Fruit fly (Drosophila melanogaster): ENCODE data around the gene Atac1.

Atac1 gene

DNA sequence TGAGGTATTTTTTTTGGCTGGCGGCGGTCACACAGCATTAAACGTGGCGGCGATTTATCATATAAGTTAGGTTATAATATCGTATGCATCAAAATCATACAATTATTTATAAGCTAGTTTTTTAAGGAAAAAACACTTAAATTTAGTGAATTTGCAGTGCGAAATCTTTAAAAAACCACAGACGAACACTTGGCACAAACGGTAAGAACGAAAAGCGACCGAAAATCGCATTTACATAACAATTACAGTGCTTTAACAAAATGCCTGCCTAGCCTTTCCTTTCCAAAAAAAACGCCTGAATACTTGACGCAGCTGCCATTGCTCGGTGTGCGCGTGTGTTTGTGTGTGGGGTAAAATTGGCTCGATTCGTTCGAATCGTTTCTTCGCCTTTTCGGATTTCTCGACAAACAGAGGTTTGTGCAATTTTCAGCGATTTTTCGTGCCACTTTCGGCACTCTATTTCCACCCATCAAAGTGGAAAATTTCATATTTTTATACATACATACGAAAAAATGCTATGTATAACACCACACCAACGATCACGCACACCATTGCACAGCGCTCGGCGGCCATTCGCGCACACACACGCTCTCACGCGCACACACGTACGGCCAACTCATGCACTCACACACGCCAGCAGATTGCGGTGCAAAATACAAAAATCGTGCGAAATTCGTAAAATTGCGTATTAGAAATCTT lies 39.3 kb downstream of the Atac1 start, which contains the start of gene Hrb27C (continued):
- TF ChIP-seq Usf (GFP tag; optimal IDR thresholded peaks at IDR 0.05) (no peak), CG2129 (GFP tag; IDR thresholded peaks at IDR 0.05; ENCODE audit: partially characterized antibody) (no peak), stwl (tag; optimal IDR thresholded peaks at IDR 0.05) (no peak), chif (GFP tag; optimal IDR thresholded peaks at IDR 0.05) (no peak), Fer3 (tag; optimal IDR thresholded peaks at IDR 0.05) (no peak), lab (GFP tag; optimal IDR thresholded peaks at IDR 0.05) (no peak), ara (GFP tag; IDR thresholded peaks at IDR 0.05) (no peak), CG33213 (GFP tag; optimal IDR thresholded peaks at IDR 0.05) (no peak), CG11093 (GFP tag; IDR thresholded peaks at IDR 0.05) (no peak), lbe (GFP tag; optimal IDR thresholded peaks at IDR 0.05) (no peak), CG3281 (GFP tag; optimal IDR thresholded peaks at IDR 0.05) (no peak), Pdp1 (GFP tag; optimal IDR thresholded peaks at IDR 0.05) (peak in 1 of 2 experiments; percentile 86), odd (GFP tag; optimal IDR thresholded peaks at IDR 0.05) (no peak), Dbx (GFP tag; IDR thresholded peaks at IDR 0.05) (peak; percentile 50; the same call in 1 of the 3 replicates), CG10543 (GFP tag; optimal IDR thresholded peaks at IDR 0.05) (no peak), CG11696 (GFP tag; IDR thresholded peaks at IDR 0.05) (no peak), CG3163 (GFP tag; optimal IDR thresholded peaks at IDR 0.05) (no peak), CG32767 (GFP tag; IDR thresholded peaks at IDR 0.05) (peak; percentile 91), rib (GFP tag; IDR thresholded peaks at IDR 0.05) (peak; percentile 81), wdn (GFP tag; IDR thresholded peaks at IDR 0.05) (no peak), Vsx1 (GFP tag; optimal IDR thresholded peaks at IDR 0.05) (no peak), CG7271 (tag; optimal IDR thresholded peaks at IDR 0.05) (no peak), CG42726 (GFP tag; IDR thresholded peaks at IDR 0.05; ENCODE audit: partially characterized antibody) (no peak), Ada2b (GFP tag; IDR thresholded peaks at IDR 0.05) (no peak)

DNA sequence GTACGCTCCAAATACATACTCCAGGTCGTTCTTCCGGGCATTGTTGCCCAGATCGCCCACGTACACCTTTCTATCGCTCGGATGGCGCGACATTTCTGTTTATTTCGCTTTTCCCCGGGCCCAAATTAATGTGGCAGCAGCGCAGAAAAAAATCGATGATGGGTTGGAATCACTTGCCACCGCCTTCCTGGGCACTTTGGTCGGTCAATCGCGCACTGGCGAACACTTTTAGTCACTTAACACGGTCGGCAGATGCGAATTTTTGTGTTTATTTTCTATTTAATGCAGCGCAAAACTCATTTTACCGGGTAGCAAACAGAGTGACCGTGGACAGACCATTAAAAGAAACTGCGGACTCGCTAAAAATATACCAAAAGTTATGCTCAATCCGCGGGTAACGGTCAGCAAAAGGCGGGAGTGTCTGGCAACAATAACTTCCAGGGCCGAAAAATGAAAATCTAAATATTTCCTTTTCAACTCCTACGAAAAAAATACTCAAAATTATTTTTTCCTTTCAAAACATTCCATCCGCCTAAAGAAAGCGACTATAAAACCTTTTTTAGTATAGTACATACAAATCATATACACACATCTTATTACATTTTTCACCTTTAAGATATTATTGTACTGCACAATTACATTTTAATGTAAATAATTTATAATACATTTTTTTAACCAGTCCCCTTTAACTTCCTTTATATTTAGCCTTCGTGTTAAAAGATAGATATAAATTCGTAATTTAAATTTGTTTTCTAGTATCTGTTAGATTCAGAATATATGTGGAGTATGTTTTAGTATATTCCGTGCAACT lies 40.1 kb downstream of the Atac1 start, which contains the start of gene x16:
TSS of gene x16 (minus strand) at position 361 of the 811 bp plus-strand sequence.
- TF ChIP-seq CG8359 (GFP tag; optimal IDR thresholded peaks at IDR 0.05; ENCODE audit: borderline replicate concordance) (no peak), ssp (GFP tag; IDR thresholded peaks at IDR 0.05) (0 out of 2 replicates have a peak, but pooled peaks have one; percentile 14), p53 (GFP tag; optimal IDR thresholded peaks at IDR 0.05) (no peak), Nf-YA (GFP tag; IDR thresholded peaks at IDR 0.05) (no peak), onecut (GFP tag; IDR thresholded peaks at IDR 0.05) (peak; percentile 80), CG4617 (GFP tag; optimal IDR thresholded peaks at IDR 0.05; ENCODE audit: borderline replicate concordance) (peak; percentile 45), Pdp1 (GFP tag; optimal IDR thresholded peaks at IDR 0.05) (no peak), Myb (GFP tag; optimal IDR thresholded peaks at IDR 0.05) (peak; percentile 68), hkb (optimal IDR thresholded peaks at IDR 0.05) (peak; percentile 29), hkb (GFP tag; IDR thresholded peaks at IDR 0.05) (no peak), gsb-n (tag; optimal IDR thresholded peaks at IDR 0.05) (peak; percentile 16), CG6654 (GFP tag; optimal IDR thresholded peaks at IDR 0.05) (no peak), CG43689 (GFP tag; IDR thresholded peaks at IDR 0.05) (no peak), CG1603 (tag; optimal IDR thresholded peaks at IDR 0.05) (no peak), pzg (GFP tag; optimal IDR thresholded peaks at IDR 0.05) (peak; percentile 56), CG3847 (GFP tag; IDR thresholded peaks at IDR 0.05) (peak; percentile 36; the same call in 1 of the 2 replicates), Hr3 (GFP tag; optimal IDR thresholded peaks at IDR 0.05) (peak; percentile 3), Dp (GFP tag; optimal IDR thresholded peaks at IDR 0.05) (peak; percentile 51), Dbx (GFP tag; IDR thresholded peaks at IDR 0.05) (0 out of 3 replicates have a peak, but pooled peaks have one; percentile 2), Ada2b (GFP tag; IDR thresholded peaks at IDR 0.05) (no peak), MBD-R2 (GFP tag; IDR thresholded peaks at IDR 0.05) (peak; percentile 39), CG2678 (tag; optimal IDR thresholded peaks at IDR 0.05) (peak; percentile 12), gem (tag; optimal IDR thresholded peaks at IDR 0.05) (peak; percentile 15), CG17829 (tag; optimal IDR thresholded peaks at IDR 0.05) (no peak), Xbp1 (GFP tag; optimal IDR thresholded peaks at IDR 0.05) (peak; percentile 10), CG10654 (GFP tag; optimal IDR thresholded peaks at IDR 0.05) (no peak), CG3995 (GFP tag; optimal IDR thresholded peaks at IDR 0.05) (peak; percentile 56)
